Fruit fly (Drosophila melanogaster) whole organism, larva: ENCODE measurements around the gene D2hgdh.

Source experiments
- noc ChIP-seq: fragments of 200-800 bp; sonication (Bioruptor generic); optimal IDR thresholded peaks from 3 replicates; lab custom pipeline; 2019; ENCODE audit warnings: missing biosample characterization, mild to moderate bottlenecking, missing genetic modification characterization, moderate library complexity

D2hgdh gene

DNA sequence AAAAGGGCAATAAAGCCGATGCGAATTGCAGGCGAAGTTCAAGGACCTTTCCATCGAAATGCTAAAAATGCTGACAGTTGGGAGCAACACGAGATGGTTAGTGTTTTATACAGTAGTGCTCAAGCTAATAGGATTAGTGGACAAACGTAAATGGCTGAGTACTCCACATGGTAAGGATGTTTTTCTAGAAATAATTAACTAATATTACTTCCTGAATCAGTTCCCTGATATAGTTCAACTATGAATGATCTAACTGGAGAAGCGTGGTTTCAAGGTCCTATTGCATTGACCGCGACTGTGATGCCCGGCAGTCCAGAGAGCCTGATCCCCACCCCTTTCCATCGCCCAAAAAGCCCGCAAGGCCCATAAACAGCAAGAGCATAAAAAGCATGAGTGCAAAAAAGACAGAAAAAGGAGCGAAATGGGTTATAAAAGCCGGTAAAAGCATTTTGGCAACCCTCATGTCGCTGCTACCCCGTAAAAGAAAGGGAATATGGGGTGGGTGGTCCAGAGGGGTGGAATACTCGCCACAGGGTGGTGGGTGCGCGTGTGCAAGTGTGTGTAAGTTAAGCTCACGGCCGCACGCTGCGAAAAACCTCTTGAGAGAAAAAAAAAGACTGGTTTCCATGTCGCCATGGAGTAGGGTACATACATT is 6.9 kb upstream of the D2hgdh start:
- TF ChIP-seq noc (tag; lab: Kevin White, UChicago), result no peak

dm6 chrX:2134965-2135758 is 6.1 kb upstream of the D2hgdh start:
- TF ChIP-seq noc (tag; lab: Kevin White, UChicago), result peak; percentile 90

DNA sequence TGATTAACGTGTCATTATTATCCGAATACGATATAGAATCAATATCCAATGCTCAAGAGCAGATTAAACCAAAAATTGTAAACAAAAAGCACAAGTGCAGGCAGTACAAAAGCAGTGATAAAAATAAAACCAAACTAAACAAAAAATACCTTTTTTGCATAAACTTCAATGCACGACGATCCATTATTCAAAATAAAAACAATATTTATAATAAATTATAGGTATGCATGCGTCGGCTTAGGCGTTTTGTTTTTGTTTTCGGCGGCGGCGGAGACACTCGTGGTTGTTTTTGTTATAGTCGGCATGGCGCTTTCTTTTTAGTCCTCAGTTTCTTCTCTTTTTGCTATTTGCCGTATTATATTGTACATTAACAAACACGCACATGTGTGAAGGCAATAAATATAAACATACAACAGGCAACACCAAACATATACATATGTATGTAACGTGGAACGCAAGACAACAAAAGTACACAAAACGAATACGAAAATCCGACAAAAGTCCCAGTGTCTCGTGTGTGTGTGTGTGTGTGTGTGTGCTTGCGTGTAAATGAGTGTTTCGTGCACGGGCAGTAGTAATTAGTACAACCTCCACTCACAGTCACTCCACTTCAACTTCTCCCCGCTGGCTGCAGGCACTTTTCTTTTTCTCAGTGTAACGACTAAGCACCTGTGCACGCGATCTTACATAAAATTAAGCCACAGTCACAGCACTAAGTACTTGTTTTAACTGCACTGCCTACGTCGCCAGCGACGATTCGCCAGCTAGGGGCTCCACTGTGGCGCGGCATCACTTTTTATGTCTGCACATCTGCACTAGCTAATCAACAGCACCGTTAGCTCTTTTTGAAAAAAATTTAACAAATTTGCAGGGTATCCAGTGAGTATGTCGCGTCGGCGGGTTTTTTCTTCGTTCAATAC is 5.2 kb upstream of the D2hgdh start:
- TF ChIP-seq noc (tag; lab: Kevin White, UChicago), result peak; percentile 66

- TF ChIP-seq noc (tag; lab: Kevin White, UChicago), result peak; percentile 100
Observed at dm6 chrX:2136831-2137452, 4.3 kb upstream of the D2hgdh start.

- TF ChIP-seq noc (tag; lab: Kevin White, UChicago), result peak; percentile 99
Observed at dm6 chrX:2137587-2138341, 3.5 kb upstream of the D2hgdh start.

DNA sequence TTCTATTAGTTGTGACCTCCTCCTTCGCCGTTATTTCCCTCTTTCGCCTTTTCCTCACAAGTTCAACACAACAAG is 3.1 kb upstream of the D2hgdh start, which contains the start of gene ph-p:
ph-p (minus strand) TSS at position 30 of the 75 bp plus-strand sequence.
- no peak for TF ChIP-seq noc (tag; lab: Kevin White, UChicago)

- no peak for TF ChIP-seq noc (tag; lab: Kevin White, UChicago)
Observed at dm6 chrX:2138417-2138816, 2.9 kb upstream of the D2hgdh start.

DNA sequence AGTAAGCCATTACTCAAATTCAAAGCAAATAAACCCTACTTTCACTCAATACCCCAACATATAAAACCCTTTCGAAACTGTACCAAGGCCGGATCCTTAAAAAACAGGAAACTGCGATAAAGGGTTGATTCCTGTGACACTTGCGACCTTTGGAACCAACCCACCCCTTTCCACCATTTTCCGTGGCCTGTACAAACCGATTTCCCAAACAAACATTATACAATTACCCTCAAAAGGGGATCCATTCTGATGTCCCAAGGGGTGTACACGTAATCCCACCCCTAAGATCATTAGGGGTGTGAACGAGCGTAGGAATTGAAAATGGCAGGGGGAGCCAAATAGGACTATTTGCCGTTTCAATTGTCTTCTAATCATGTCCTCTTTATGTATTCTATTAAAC is 1.7 kb upstream of the D2hgdh start:
- TF ChIP-seq noc (tag; lab: Kevin White, UChicago), result no peak

- no peak for TF ChIP-seq noc (tag; lab: Kevin White, UChicago)
Observed at dm6 chrX:2140487-2140886, 802 bp upstream of the D2hgdh start.

- peak; percentile 82 for TF ChIP-seq noc (tag; lab: Kevin White, UChicago)
Observed at dm6 chrX:2141854-2142216, 546 bp downstream of the D2hgdh start.

dm6 chrX:2142275-2142934 is 1.1 kb downstream of the D2hgdh start:
- TF ChIP-seq noc (tag; lab: Kevin White, UChicago), result peak; percentile 8

DNA sequence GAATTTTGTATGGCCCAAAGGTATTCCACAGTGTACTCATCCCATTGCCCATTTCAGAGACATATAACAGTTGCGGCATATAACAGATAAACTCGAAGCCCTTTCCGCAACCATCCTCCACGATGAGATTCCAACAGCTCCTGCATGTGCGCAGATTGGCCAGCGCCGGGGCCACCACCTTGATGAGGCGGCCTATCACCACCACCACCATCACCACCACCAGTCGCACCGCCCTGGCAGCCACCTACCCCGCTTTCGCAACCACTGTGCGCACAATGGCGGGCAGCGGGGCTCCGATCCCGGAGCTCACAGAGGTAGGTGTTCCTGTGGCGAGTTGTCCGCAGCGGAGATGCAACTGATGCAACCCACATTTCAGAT is 1.6 kb downstream of the D2hgdh start:
- no peak for TF ChIP-seq noc (tag; lab: Kevin White, UChicago)

DNA sequence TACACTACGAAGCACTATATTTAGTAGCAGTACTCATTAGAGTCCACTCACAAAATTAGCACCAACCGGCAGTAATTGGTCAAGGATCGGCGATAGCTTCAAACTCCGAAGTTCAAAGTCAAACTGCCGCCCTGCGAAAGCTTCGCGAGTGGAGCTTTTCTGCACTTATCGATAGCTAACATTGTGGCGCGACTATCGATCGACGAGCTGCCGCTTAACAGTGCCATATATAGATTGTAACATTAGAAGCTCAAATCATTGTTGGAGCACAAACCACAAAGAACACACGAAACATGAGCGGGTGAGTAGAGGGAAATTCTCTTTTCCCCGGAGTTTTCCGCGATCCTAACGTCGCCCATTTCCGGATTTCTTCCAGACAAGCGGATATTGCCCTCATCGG is 3.8 kb downstream of the D2hgdh start, which contains the start of gene Pgd:
Pgd (plus strand) TSS at position 23 of the 400 bp plus-strand sequence.
- TF ChIP-seq noc (tag; lab: Kevin White, UChicago), result no peak

dm6 chrX:2145690-2146470 is 4.6 kb downstream of the D2hgdh start:
- TF ChIP-seq noc (tag; lab: Kevin White, UChicago), result peak; percentile 68
